Worm (Caenorhabditis elegans) whole organism, L4 larva: Measurements from ENCODE around the gene R10E9.4.

Experiments used
- D1046.2 ChIP-seq: fragments of 200-800 bp; sonication (Bioruptor generic); IDR thresholded peaks from 2 replicates; pipeline ENCODE4 v1.3.6; 2022; ENCODE audit warnings: missing genetic modification characterization, missing compliant biosample characterization
- F26F4.8 ChIP-seq: fragments of 200-800 bp; sonication (Bioruptor generic); conservative IDR thresholded peaks from 2 replicates; pipeline ENCODE4 v1.3.6; 2022; ENCODE audit warnings: missing genetic modification characterization, missing compliant biosample characterization
- F37D6.2 ChIP-seq: sonication (generic microtip); optimal IDR thresholded peaks from 2 replicates; lab custom pipeline; 2016; ENCODE audit warnings: mild to moderate bottlenecking, missing genetic modification characterization, missing compliant biosample characterization
- F44E2.7 ChIP-seq: fragments of 200-800 bp; sonication (Bioruptor generic); IDR thresholded peaks from 2 replicates; pipeline ENCODE4 v2.1.2; 2022; ENCODE audit warnings: missing genetic modification characterization, missing compliant biosample characterization
- F49E8.2 ChIP-seq: sonication (generic microtip); optimal IDR thresholded peaks from 2 replicates; lab custom pipeline; 2016; ENCODE audit warnings: missing compliant biosample characterization, mild to moderate bottlenecking, missing genetic modification characterization, borderline replicate concordance
- R02D3.7 ChIP-seq: fragments of 150-350 bp; sonication (generic microtip); optimal IDR thresholded peaks from 3 replicates; lab custom pipeline; 2014; ENCODE audit warnings: missing biosample characterization, missing genetic modification characterization
- T20F7.1 ChIP-seq: fragments of 200-800 bp; sonication (Bioruptor generic); optimal IDR thresholded peaks from 2 replicates; lab custom pipeline; 2018; ENCODE audit warnings: mild to moderate bottlenecking, missing genetic modification characterization, missing compliant biosample characterization
- T26A8.4 ChIP-seq: fragments of 200-800 bp; sonication (Bioruptor generic); IDR thresholded peaks from 2 replicates; pipeline ENCODE4 v1.3.6; 2022; ENCODE audit warnings: missing genetic modification characterization, missing compliant biosample characterization
- Y48G9A.11 ChIP-seq: fragments of 200-800 bp; sonication (Bioruptor generic); IDR thresholded peaks from 2 replicates; pipeline ENCODE4 v1.3.6; 2022; ENCODE audit warnings: missing genetic modification reagents, missing genetic modification characterization, missing compliant biosample characterization
- Y75B8A.6 ChIP-seq: fragments of 200-800 bp; sonication (Bioruptor generic); IDR thresholded peaks from 2 replicates; pipeline ENCODE4 v1.3.6; 2022; ENCODE audit warnings: missing genetic modification reagents, missing genetic modification characterization, missing compliant biosample characterization
- ZK337.2 ChIP-seq: fragments of 200-800 bp; sonication (Bioruptor generic); IDR thresholded peaks from 2 replicates; pipeline ENCODE4 v1.3.6; 2022; ENCODE audit warnings: missing genetic modification reagents, missing genetic modification characterization, missing compliant biosample characterization
- arid-1 ChIP-seq: fragments of 200-800 bp; sonication (Bioruptor generic); conservative IDR thresholded peaks from 2 replicates; pipeline ENCODE4 v1.3.6; 2022; ENCODE audit warnings: missing genetic modification reagents, missing genetic modification characterization, missing compliant biosample characterization
- ceh-20 ChIP-seq: fragments of 200-800 bp; sonication (Bioruptor generic); IDR thresholded peaks from 2 replicates; pipeline ENCODE4 v1.3.6; 2022; ENCODE audit warnings: missing genetic modification reagents, missing genetic modification characterization, missing compliant biosample characterization
- ceh-28 ChIP-seq: fragments of 150-350 bp; optimal IDR thresholded peaks from 2 replicates; lab custom pipeline; 2014; ENCODE audit warnings: missing biosample characterization, missing genetic modification reagents, missing genetic modification characterization
- ceh-32 ChIP-seq: sonication (generic microtip); optimal IDR thresholded peaks from 2 replicates; lab custom pipeline; 2016; ENCODE audit warnings: mild to moderate bottlenecking, missing genetic modification characterization, missing compliant biosample characterization; ENCODE audit not compliant: poor library complexity
- ceh-62 ChIP-seq: sonication (generic microtip); optimal IDR thresholded peaks from 2 replicates; lab custom pipeline; 2017; ENCODE audit warnings: missing biosample characterization, missing genetic modification characterization
- ceh-82 ChIP-seq: sonication (generic microtip); optimal IDR thresholded peaks from 2 replicates; lab custom pipeline; 2017; ENCODE audit warnings: missing biosample characterization, missing genetic modification characterization
- cey-2 ChIP-seq: sonication (generic microtip); optimal IDR thresholded peaks from 3 replicates; lab custom pipeline; 2017; ENCODE audit warnings: missing genetic modification characterization, mild to moderate bottlenecking, missing compliant biosample characterization, antibody characterized with exemption, borderline replicate concordance; ENCODE audit not compliant: insufficient read depth
- daf-12 ChIP-seq: fragments of 150-350 bp; optimal IDR thresholded peaks from 2 replicates; lab custom pipeline; 2014; ENCODE audit warnings: missing biosample characterization, missing genetic modification reagents, missing genetic modification characterization
- daf-8 ChIP-seq: fragments of 200-800 bp; sonication (Bioruptor generic); IDR thresholded peaks from 2 replicates; pipeline ENCODE4 v1.3.6; 2022; ENCODE audit warnings: missing genetic modification characterization, missing compliant biosample characterization
- hif-1 ChIP-seq, 2 experiments: sonication (generic microtip); optimal IDR thresholded peaks; 2 replicates each; lab custom pipeline; 2016 to 2017; ENCODE audit warnings: missing compliant biosample characterization in 2 of 2, missing genetic modification characterization in 2 of 2, missing genetic modification reagents in 2 of 2, missing genotype in 2 of 2, mild to moderate bottlenecking in 1 of 2
- hlh-11 ChIP-seq: fragments of 200-800 bp; sonication (Bioruptor generic); optimal IDR thresholded peaks from 2 replicates; lab custom pipeline; 2018; ENCODE audit warnings: mild to moderate bottlenecking, missing genetic modification characterization, missing compliant biosample characterization
- hmg-1.1 ChIP-seq: fragments of 200-800 bp; sonication (Bioruptor generic); IDR thresholded peaks from 2 replicates; pipeline ENCODE4 v1.3.6; 2022; ENCODE audit warnings: missing genetic modification reagents, missing genetic modification characterization, missing compliant biosample characterization
- jun-1 ChIP-seq: fragments of 150-350 bp; optimal IDR thresholded peaks from 2 replicates; lab custom pipeline; 2014; ENCODE audit warnings: missing biosample characterization, missing genetic modification reagents, missing genetic modification characterization
- lin-1 ChIP-seq: fragments of 200-800 bp; sonication (Bioruptor generic); IDR thresholded peaks from 2 replicates; pipeline ENCODE4 v1.3.6; 2022; ENCODE audit warnings: missing genetic modification reagents, missing genetic modification characterization, missing compliant biosample characterization
- lin-15B ChIP-seq: fragments of 150-350 bp; sonication (generic microtip); optimal IDR thresholded peaks from 3 replicates; lab custom pipeline; 2014; ENCODE audit warnings: missing biosample characterization, missing genetic modification characterization
- lir-3 ChIP-seq: sonication (generic microtip); optimal IDR thresholded peaks from 2 replicates; lab custom pipeline; 2016; ENCODE audit warnings: mild to moderate bottlenecking, missing genetic modification characterization, missing compliant biosample characterization
- lsy-2 ChIP-seq, 2 experiments: fragments of 150-350 bp in 1 of 2; sonication (generic microtip) in 1 of 2; optimal IDR thresholded peaks; 2 replicates each; lab custom pipeline; 2014 to 2017; ENCODE audit warnings: missing biosample characterization in 2 of 2, missing genetic modification characterization in 2 of 2
- madf-5 ChIP-seq, 2 experiments: fragments of 200-800 bp; sonication (Bioruptor generic); IDR thresholded peaks; 2 replicates each; pipeline ENCODE4 v1.3.6; 2022; ENCODE audit warnings: missing compliant biosample characterization in 2 of 2, missing genetic modification characterization in 2 of 2
- mxl-2 ChIP-seq: fragments of 200-800 bp; sonication (Bioruptor generic); conservative IDR thresholded peaks from 2 replicates; pipeline ENCODE4 v1.3.6; 2022; ENCODE audit warnings: missing genetic modification reagents, missing genetic modification characterization, missing compliant biosample characterization
- mxl-3 ChIP-seq: fragments of 200-800 bp; sonication (Bioruptor generic); optimal IDR thresholded peaks from 2 replicates; lab custom pipeline; 2018; ENCODE audit warnings: mild to moderate bottlenecking, missing genetic modification characterization, missing compliant biosample characterization
- nhr-10 ChIP-seq: fragments of 150-350 bp; optimal IDR thresholded peaks from 2 replicates; lab custom pipeline; 2014; ENCODE audit warnings: missing biosample characterization, missing genetic modification characterization
- nhr-41 ChIP-seq: fragments of 200-800 bp; sonication (Bioruptor generic); IDR thresholded peaks from 2 replicates; pipeline ENCODE4 v1.3.6; 2022; ENCODE audit warnings: missing genetic modification reagents, missing genetic modification characterization, missing compliant biosample characterization
- nhr-42 ChIP-seq: fragments of 200-800 bp; sonication (Bioruptor generic); IDR thresholded peaks from 2 replicates; pipeline ENCODE4 v1.3.6; 2022; ENCODE audit warnings: missing genetic modification characterization, missing compliant biosample characterization
- nhr-6 ChIP-seq: fragments of 150-350 bp; optimal IDR thresholded peaks from 2 replicates; lab custom pipeline; 2014; ENCODE audit warnings: missing biosample characterization, missing genetic modification characterization
- nhr-76 ChIP-seq: fragments of 150-350 bp; optimal IDR thresholded peaks from 2 replicates; lab custom pipeline; 2014; ENCODE audit warnings: missing biosample characterization, missing genetic modification characterization
- nhr-77 ChIP-seq: fragments of 150-350 bp; optimal IDR thresholded peaks from 2 replicates; lab custom pipeline; 2014; ENCODE audit warnings: missing biosample characterization, missing genetic modification characterization
- pqm-1 ChIP-seq: sonication (generic microtip); optimal IDR thresholded peaks from 2 replicates; lab custom pipeline; 2017; ENCODE audit warnings: missing biosample characterization, missing genetic modification characterization
- saeg-2 ChIP-seq: fragments of 200-800 bp; sonication (Bioruptor generic); IDR thresholded peaks from 2 replicates; pipeline ENCODE4 v1.3.6; 2022; ENCODE audit warnings: missing genetic modification reagents, missing genetic modification characterization, missing compliant biosample characterization
- sdz-12 ChIP-seq: fragments of 200-800 bp; sonication (Bioruptor generic); optimal IDR thresholded peaks from 2 replicates; lab custom pipeline; 2018; ENCODE audit warnings: mild to moderate bottlenecking, missing genetic modification characterization, missing compliant biosample characterization
- skn-1 ChIP-seq: fragments of 150-350 bp; optimal IDR thresholded peaks from 2 replicates; lab custom pipeline; 2014; ENCODE audit warnings: missing biosample characterization, missing genetic modification characterization
- snpc-1.2 ChIP-seq: fragments of 200-800 bp; sonication (Bioruptor generic); IDR thresholded peaks from 2 replicates; pipeline ENCODE4 v1.3.6; 2022; ENCODE audit warnings: missing genetic modification reagents, missing genetic modification characterization, missing compliant biosample characterization
- snpc-4 ChIP-seq: fragments of 150-350 bp; optimal IDR thresholded peaks from 2 replicates; lab custom pipeline; 2014; ENCODE audit warnings: missing biosample characterization, missing genetic modification characterization
- spr-1 ChIP-seq: sonication (generic microtip); optimal IDR thresholded peaks from 2 replicates; lab custom pipeline; 2016; ENCODE audit warnings: mild to moderate bottlenecking, missing genetic modification characterization, missing compliant biosample characterization
- spr-3 ChIP-seq: fragments of 200-800 bp; sonication (Bioruptor generic); optimal IDR thresholded peaks from 2 replicates; lab custom pipeline; 2018; ENCODE audit warnings: mild to moderate bottlenecking, missing genetic modification characterization, missing compliant biosample characterization
- tag-97 ChIP-seq: fragments of 200-800 bp; sonication (Bioruptor generic); IDR thresholded peaks from 2 replicates; pipeline ENCODE4 v1.3.6; 2022; ENCODE audit warnings: missing genetic modification characterization, missing compliant biosample characterization
- tra-1 ChIP-seq: fragments of 200-800 bp; sonication (Bioruptor generic); IDR thresholded peaks from 2 replicates; pipeline ENCODE4 v1.3.6; 2022; ENCODE audit warnings: missing genetic modification reagents, missing genetic modification characterization, missing compliant biosample characterization
- unc-62 ChIP-seq, 3 experiments: fragments of 150-350 bp in 1 of 3; sonication (generic microtip); optimal IDR thresholded peaks in 2 of 3; peaks in 1 of 3; 1 replicate in 1 of 3; 2 replicates in 2 of 3; lab custom pipeline; 2014 to 2017; ENCODE audit warnings: missing biosample characterization in 3 of 3, missing genetic modification characterization in 3 of 3, missing genetic modification reagents in 3 of 3, missing genotype in 1 of 3
- zag-1 ChIP-seq: fragments of 150-350 bp; optimal IDR thresholded peaks from 2 replicates; lab custom pipeline; 2014; ENCODE audit warnings: missing biosample characterization, missing genetic modification characterization
- zfp-3 ChIP-seq: fragments of 200-800 bp; sonication (Bioruptor generic); conservative IDR thresholded peaks from 2 replicates; pipeline ENCODE4 v1.3.6; 2022; ENCODE audit warnings: missing genetic modification reagents, missing genetic modification characterization, missing compliant biosample characterization
- zip-2 ChIP-seq: fragments of 150-350 bp; optimal IDR thresholded peaks from 2 replicates; lab custom pipeline; 2014; ENCODE audit warnings: missing biosample characterization, missing genetic modification characterization
- ztf-11 ChIP-seq: fragments of 150-350 bp; optimal IDR thresholded peaks from 2 replicates; lab custom pipeline; 2014; ENCODE audit warnings: missing biosample characterization, missing genetic modification characterization

The R10E9.4 gene

ce11 chrIII:3954220-3954619, 18.4 kb downstream of the R10E9.4 start (continued):
- peak in 1 of 2 experiments; percentile 69 for TF ChIP-seq lsy-2 (tag; optimal IDR thresholded peaks at IDR 0.05; lab: Kevin White, UChicago)
- no peak for TF ChIP-seq D1046.2 (GFP tag; lab: Robert Waterston, UW)
- no peak for TF ChIP-seq daf-12 (tag; lab: Kevin White, UChicago)
- TF ChIP-seq T26A8.4 (GFP tag; lab: Robert Waterston, UW), result no peak; the same call in 1 of the 2 replicates
- no peak for TF ChIP-seq madf-5 (GFP tag; IDR thresholded peaks at IDR 0.05; lab: Robert Waterston, UW)
- TF ChIP-seq ceh-20 (GFP tag; lab: Robert Waterston, UW), result no peak
- no peak for TF ChIP-seq nhr-41 (GFP tag; lab: Robert Waterston, UW)
- no peak for TF ChIP-seq nhr-10 (tag; lab: Kevin White, UChicago)
- TF ChIP-seq skn-1 (tag; lab: Kevin White, UChicago), result no peak
- TF ChIP-seq F37D6.2 (tag; lab: Kevin White, UChicago), result no peak
- no peak for TF ChIP-seq ztf-11 (tag; lab: Kevin White, UChicago)
- no peak for TF ChIP-seq zfp-3 (GFP tag; lab: Robert Waterston, UW)
- TF ChIP-seq lir-3 (tag; lab: Kevin White, UChicago), result no peak
- TF ChIP-seq ceh-82 (tag; lab: Kevin White, UChicago), result no peak
- no peak for TF ChIP-seq pqm-1
- no peak for TF ChIP-seq spr-1
- no peak for TF ChIP-seq saeg-2 (GFP tag; lab: Robert Waterston, UW)
- TF ChIP-seq arid-1 (GFP tag; lab: Robert Waterston, UW), result no peak
- no peak for TF ChIP-seq nhr-6 (tag; lab: Kevin White, UChicago)
- peak in 1 of 2 experiments; percentile 60 for TF ChIP-seq unc-62 (GFP tag; optimal IDR thresholded peaks at IDR 0.05 in 1 of 2; lab: Kevin White, UChicago)
- TF ChIP-seq unc-62 (tag; optimal IDR thresholded peaks at IDR 0.05; lab: Kevin White, UChicago), result no peak
- TF ChIP-seq hmg-1.1 (GFP tag; lab: Robert Waterston, UW), result no peak
- peak; percentile 55 for TF ChIP-seq mxl-3 (GFP tag; lab: Kevin White, UChicago)
- no peak for TF ChIP-seq F44E2.7 (GFP tag; lab: Robert Waterston, UW)
- no peak for TF ChIP-seq tag-97 (GFP tag; lab: Robert Waterston, UW)
- TF ChIP-seq spr-3 (GFP tag; lab: Kevin White, UChicago), result no peak
- no peak for TF ChIP-seq nhr-42 (GFP tag; lab: Robert Waterston, UW)
- no peak for TF ChIP-seq F49E8.2 (tag; lab: Kevin White, UChicago)
- no peak for TF ChIP-seq T20F7.1 (GFP tag; lab: Kevin White, UChicago)
- TF ChIP-seq ZK337.2, result no peak
- no peak for TF ChIP-seq Y75B8A.6 (GFP tag; lab: Robert Waterston, UW)
- TF ChIP-seq F26F4.8 (GFP tag; lab: Robert Waterston, UW), result no peak
- TF ChIP-seq zag-1 (tag; lab: Kevin White, UChicago), result no peak
- no peak for TF ChIP-seq nhr-77 (tag; lab: Kevin White, UChicago)
- no peak for TF ChIP-seq ceh-62 (tag; lab: Kevin White, UChicago)
- TF ChIP-seq snpc-4 (tag; lab: Kevin White, UChicago), result no peak
- TF ChIP-seq lin-1, result no peak
- peak; percentile 17 to 91 for TF ChIP-seq hif-1 (tag; optimal IDR thresholded peaks at IDR 0.05; lab: Kevin White, UChicago)
- TF ChIP-seq jun-1 (tag; lab: Kevin White, UChicago), result no peak
- no peak for TF ChIP-seq ceh-28
- no peak for TF ChIP-seq R02D3.7
- no peak for TF ChIP-seq zip-2 (tag; lab: Kevin White, UChicago)
- peak; percentile 78 for TF ChIP-seq hlh-11
- no peak for TF ChIP-seq tra-1 (GFP tag; lab: Robert Waterston, UW)
- TF ChIP-seq Y48G9A.11 (GFP tag; lab: Robert Waterston, UW), result no peak
- no peak for TF ChIP-seq cey-2 (tag; lab: Kevin White, UChicago)
- TF ChIP-seq mxl-2 (GFP tag; lab: Robert Waterston, UW), result no peak
- TF ChIP-seq daf-8, result no peak
- no peak for TF ChIP-seq lin-15B (tag; lab: Kevin White, UChicago)
- no peak for TF ChIP-seq ceh-32
- TF ChIP-seq nhr-76 (tag; lab: Kevin White, UChicago), result no peak
- no peak for TF ChIP-seq snpc-1.2 (GFP tag; lab: Robert Waterston, UW)
- TF ChIP-seq sdz-12, result no peak
